Worm (Caenorhabditis elegans) whole organism, late embryonic: ENCODE results near the gene zhit-1.

Experiments used
- C38D4.7 ChIP-seq: fragments of 200-800 bp; sonication (Bioruptor generic); optimal IDR thresholded peaks from 2 replicates; lab custom pipeline; 2018; ENCODE audit warnings: mild to moderate bottlenecking, missing genetic modification characterization, moderate library complexity, missing compliant biosample characterization
- ama-1 ChIP-seq: fragments of 150-350 bp; optimal IDR thresholded peaks from 2 replicates; lab custom pipeline; 2014
- ceh-6 ChIP-seq: fragments of 200-800 bp; sonication (Bioruptor generic); optimal IDR thresholded peaks from 2 replicates; lab custom pipeline; 2018; ENCODE audit warnings: mild to moderate bottlenecking, missing genetic modification characterization, missing compliant biosample characterization
- elt-2 ChIP-seq: sonication (generic microtip); optimal IDR thresholded peaks from 2 replicates; lab custom pipeline; 2016; ENCODE audit warnings: missing genetic modification reagents, missing genetic modification characterization, missing compliant biosample characterization
- gmeb-2 ChIP-seq: sonication (generic microtip); optimal IDR thresholded peaks from 2 replicates; lab custom pipeline; 2016; ENCODE audit warnings: missing genetic modification characterization, inconsistent platforms, missing compliant biosample characterization
- lin-11 ChIP-seq: fragments of 200-800 bp; sonication (Bioruptor generic); optimal IDR thresholded peaks from 2 replicates; lab custom pipeline; 2018; ENCODE audit warnings: mild to moderate bottlenecking, missing genetic modification characterization, missing compliant biosample characterization
- mec-3 ChIP-seq: sonication (generic microtip); optimal IDR thresholded peaks from 2 replicates; lab custom pipeline; 2016; ENCODE audit warnings: borderline replicate concordance, missing genetic modification characterization, missing compliant biosample characterization
- nfya-1 ChIP-seq: sonication (generic microtip); optimal IDR thresholded peaks from 2 replicates; lab custom pipeline; 2017; ENCODE audit warnings: missing genetic modification characterization, mild to moderate bottlenecking, missing compliant biosample characterization, antibody characterized with exemption, moderate library complexity
- nhr-11 ChIP-seq: fragments of 150-350 bp; optimal IDR thresholded peaks from 2 replicates; lab custom pipeline; 2014; ENCODE audit warnings: missing biosample characterization, missing genetic modification characterization
- rnt-1 ChIP-seq: sonication (generic microtip); optimal IDR thresholded peaks from 2 replicates; lab custom pipeline; 2016; ENCODE audit warnings: missing genetic modification characterization, missing compliant biosample characterization
- sox-4 ChIP-seq: sonication (generic microtip); optimal IDR thresholded peaks from 2 replicates; lab custom pipeline; 2017; ENCODE audit warnings: mild to moderate bottlenecking, missing genetic modification characterization, inconsistent platforms, missing compliant biosample characterization
- ttx-3 ChIP-seq: sonication (generic microtip); optimal IDR thresholded peaks from 2 replicates; lab custom pipeline; 2016; ENCODE audit warnings: missing genetic modification reagents, missing genetic modification characterization, missing compliant biosample characterization
- unc-55 ChIP-seq: sonication (generic microtip); optimal IDR thresholded peaks from 2 replicates; lab custom pipeline; 2017; ENCODE audit warnings: missing biosample characterization, missing genetic modification reagents, missing genetic modification characterization
- unc-86 ChIP-seq: sonication (generic microtip); optimal IDR thresholded peaks from 2 replicates; lab custom pipeline; 2016; ENCODE audit warnings: missing genetic modification characterization, missing compliant biosample characterization

ce11 chrV:5559882-5560281 is 36.5 kb downstream of the zhit-1 start:
- TF ChIP-seq ttx-3 (tag; lab: Kevin White, UChicago) (no peak), ama-1 (lab: Kevin White, UChicago) (no peak), gmeb-2 (tag; lab: Kevin White, UChicago) (no peak), ceh-6 (GFP tag; lab: Kevin White, UChicago) (no peak), elt-2 (peak; percentile 91), rnt-1 (no peak), nfya-1 (tag; lab: Kevin White, UChicago) (no peak), C38D4.7 (no peak), sox-4 (no peak), unc-86 (tag; lab: Kevin White, UChicago) (no peak), nhr-11 (no peak), unc-55 (no peak), lin-11 (tag; lab: Kevin White, UChicago) (no peak), mec-3 (tag; lab: Kevin White, UChicago) (no peak)
